Fruit fly (Drosophila melanogaster) whole organism, embryonic: Measurements from ENCODE around the gene Kpc1.

Experiments used
- Abd-B ChIP-seq: fragments of 200-800 bp; sonication (Bioruptor generic); optimal IDR thresholded peaks from 2 replicates; lab custom pipeline; 2018; ENCODE audit warnings: missing biosample characterization, mild to moderate bottlenecking, missing genetic modification characterization, moderate library complexity
- CG10462 ChIP-seq: fragments of 200-800 bp; sonication (Bioruptor generic); optimal IDR thresholded peaks from 2 replicates; lab custom pipeline; 2016; ENCODE audit warnings: missing biosample characterization, missing genetic modification characterization
- CG11093 ChIP-seq: fragments of 200-800 bp; sonication (Bioruptor generic); IDR thresholded peaks from 3 replicates; pipeline ENCODE4 v1.3.6; 2022; ENCODE audit warnings: missing biosample characterization, missing genetic modification characterization
- CG12659 ChIP-seq: fragments of 200-800 bp; sonication (Bioruptor generic); optimal IDR thresholded peaks from 3 replicates; lab custom pipeline; 2017; ENCODE audit warnings: mild to moderate bottlenecking, missing biosample characterization, missing genetic modification reagents, missing genetic modification characterization
- CG13624 ChIP-seq: fragments of 200-800 bp; sonication (Bioruptor generic); optimal IDR thresholded peaks from 2 replicates; lab custom pipeline; 2016; ENCODE audit warnings: missing biosample characterization, missing genetic modification characterization
- CG14860 ChIP-seq: fragments of 200-800 bp; sonication (Bioruptor generic); IDR thresholded peaks from 3 replicates; pipeline ENCODE4 v1.3.6; 2022; ENCODE audit warnings: missing biosample characterization, missing genetic modification characterization; ENCODE audit not compliant: partially characterized antibody
- CG15011 ChIP-seq: fragments of 200-800 bp; sonication (Bioruptor generic); optimal IDR thresholded peaks from 3 replicates; lab custom pipeline; 2018; ENCODE audit warnings: missing biosample characterization, mild to moderate bottlenecking, missing genetic modification characterization
- CG1529 ChIP-seq: fragments of 200-800 bp; sonication (Bioruptor generic); optimal IDR thresholded peaks from 3 replicates; lab custom pipeline; 2018; ENCODE audit warnings: missing biosample characterization, missing genetic modification characterization
- CG15514 ChIP-seq: fragments of 200-800 bp; sonication (Bioruptor generic); optimal IDR thresholded peaks from 3 replicates; lab custom pipeline; 2017; ENCODE audit warnings: missing biosample characterization, missing genetic modification characterization, mild to moderate bottlenecking, moderate library complexity, missing genetic modification reagents
- CG1602 ChIP-seq: fragments of 200-800 bp; sonication (Bioruptor generic); optimal IDR thresholded peaks from 3 replicates; lab custom pipeline; 2016; ENCODE audit warnings: missing biosample characterization, missing genetic modification characterization
- CG17186 ChIP-seq: fragments of 200-800 bp; sonication (Bioruptor generic); optimal IDR thresholded peaks from 3 replicates; lab custom pipeline; 2017; ENCODE audit warnings: missing biosample characterization, missing genetic modification reagents, missing genetic modification characterization
- CG17612 ChIP-seq: fragments of 200-800 bp; sonication (Bioruptor generic); IDR thresholded peaks from 2 replicates; pipeline ENCODE4 v1.3.6; 2022; ENCODE audit warnings: missing biosample characterization, missing genetic modification characterization
- CG2199 ChIP-seq: fragments of 200-800 bp; sonication (Bioruptor generic); IDR thresholded peaks from 3 replicates; pipeline ENCODE4 v1.3.6; 2022; ENCODE audit warnings: missing biosample characterization, missing genetic modification characterization
- CG2678 ChIP-seq: fragments of 200-800 bp; sonication (Bioruptor generic); optimal IDR thresholded peaks from 3 replicates; lab custom pipeline; 2019; ENCODE audit warnings: missing biosample characterization, mild to moderate bottlenecking, missing genetic modification characterization, moderate library complexity
- CG3163 ChIP-seq: fragments of 200-800 bp; sonication (Bioruptor generic); optimal IDR thresholded peaks from 3 replicates; lab custom pipeline; 2016; ENCODE audit warnings: missing biosample characterization, missing genetic modification characterization
- CG4424 ChIP-seq: fragments of 200-800 bp; sonication (Bioruptor generic); optimal IDR thresholded peaks from 3 replicates; lab custom pipeline; 2016; ENCODE audit warnings: missing biosample characterization, missing genetic modification characterization
- Dfd ChIP-seq, 2 experiments: fragments of >200 bp; optimal IDR thresholded peaks; 2 replicates each; lab custom pipeline; 2017; ENCODE audit warnings: missing biosample characterization in 2 of 2, missing genetic modification characterization in 2 of 2
- Doc2 ChIP-seq: fragments of 200-800 bp; sonication (Bioruptor generic); IDR thresholded peaks from 2 replicates; pipeline ENCODE4 v1.3.6; 2022; ENCODE audit warnings: missing biosample characterization, missing genetic modification characterization
- Fer1 ChIP-seq: fragments of 200-800 bp; sonication (Bioruptor generic); optimal IDR thresholded peaks from 2 replicates; lab custom pipeline; 2017; ENCODE audit warnings: missing biosample characterization, mild to moderate bottlenecking, missing genetic modification characterization
- Gsc ChIP-seq: fragments of 200-800 bp; sonication (Bioruptor generic); IDR thresholded peaks from 2 replicates; pipeline ENCODE4 v1.3.6; 2022; ENCODE audit warnings: missing biosample characterization, missing genetic modification characterization
- HHEX ChIP-seq: fragments of 200-800 bp; sonication (Bioruptor generic); optimal IDR thresholded peaks from 3 replicates; lab custom pipeline; 2017; ENCODE audit warnings: missing biosample characterization, mild to moderate bottlenecking, missing genetic modification characterization, missing genetic modification reagents
- Hey ChIP-seq: fragments of 200-800 bp; sonication (Bioruptor generic); optimal IDR thresholded peaks from 3 replicates; lab custom pipeline; 2018; ENCODE audit warnings: missing biosample characterization, mild to moderate bottlenecking, missing genetic modification characterization
- HmgD ChIP-seq: fragments of 200-800 bp; sonication (Bioruptor generic); optimal IDR thresholded peaks from 3 replicates; lab custom pipeline; 2016; ENCODE audit warnings: missing biosample characterization, missing genetic modification characterization
- Hr51 ChIP-seq, 2 experiments: fragments of 200-800 bp; sonication (Bioruptor generic); optimal IDR thresholded peaks; 2 replicates in 1 of 2; 3 replicates in 1 of 2; lab custom pipeline; 2016 to 2018; ENCODE audit warnings: missing biosample characterization in 2 of 2, missing genetic modification characterization in 2 of 2, mild to moderate bottlenecking in 1 of 2, moderate library complexity in 1 of 2
- Oaz ChIP-seq: fragments of 200-800 bp; sonication (Bioruptor generic); IDR thresholded peaks from 2 replicates; pipeline ENCODE4 v1.3.6; 2022; ENCODE audit warnings: missing biosample characterization, missing genetic modification characterization
- Rx ChIP-seq: fragments of 200-800 bp; sonication (Bioruptor generic); IDR thresholded peaks from 2 replicates; pipeline ENCODE4 v1.3.6; 2022; ENCODE audit warnings: missing biosample characterization, missing genetic modification characterization
- Scr ChIP-seq: fragments of 200-800 bp; sonication (Bioruptor generic); IDR thresholded peaks from 2 replicates; pipeline ENCODE4 v1.3.6; 2022; ENCODE audit warnings: missing biosample characterization, missing genetic modification characterization; ENCODE audit not compliant: partially characterized antibody
- Spps ChIP-seq: fragments of 200-800 bp; sonication (Bioruptor generic); optimal IDR thresholded peaks from 2 replicates; lab custom pipeline; 2018; ENCODE audit warnings: missing biosample characterization, mild to moderate bottlenecking, missing genetic modification characterization
- Xbp1 ChIP-seq: fragments of 200-800 bp; sonication (Bioruptor generic); optimal IDR thresholded peaks from 3 replicates; lab custom pipeline; 2016; ENCODE audit warnings: missing biosample characterization, mild to moderate bottlenecking, missing genetic modification characterization
- ab ChIP-seq: fragments of 200-800 bp; sonication (Bioruptor generic); optimal IDR thresholded peaks from 2 replicates; lab custom pipeline; 2016; ENCODE audit warnings: missing biosample characterization, missing genetic modification characterization
- ara ChIP-seq: fragments of 200-800 bp; sonication (Bioruptor generic); IDR thresholded peaks from 2 replicates; pipeline ENCODE4 v1.3.6; 2022; ENCODE audit warnings: missing biosample characterization, missing genetic modification characterization
- cad ChIP-seq: fragments of >200 bp; optimal IDR thresholded peaks from 2 replicates; lab custom pipeline; 2017; ENCODE audit warnings: missing biosample characterization, missing genetic modification characterization
- cato ChIP-seq: fragments of 200-800 bp; sonication (Bioruptor generic); optimal IDR thresholded peaks from 2 replicates; lab custom pipeline; 2016; ENCODE audit warnings: missing biosample characterization, missing genetic modification characterization, borderline replicate concordance
- cwo ChIP-seq: fragments of 200-800 bp; sonication (Bioruptor generic); optimal IDR thresholded peaks from 3 replicates; lab custom pipeline; 2017; ENCODE audit warnings: missing biosample characterization, missing genetic modification characterization, mild to moderate bottlenecking, moderate library complexity, missing genetic modification reagents
- fu2 ChIP-seq: fragments of 200-800 bp; sonication (Bioruptor generic); optimal IDR thresholded peaks from 2 replicates; lab custom pipeline; 2016; ENCODE audit warnings: missing biosample characterization, missing genetic modification characterization
- grn ChIP-seq: fragments of 200-800 bp; sonication (Bioruptor generic); optimal IDR thresholded peaks from 3 replicates; lab custom pipeline; 2017; ENCODE audit warnings: missing biosample characterization, missing genetic modification characterization
- lab ChIP-seq: fragments of 200-800 bp; sonication (Bioruptor generic); optimal IDR thresholded peaks from 3 replicates; lab custom pipeline; 2017; ENCODE audit warnings: missing biosample characterization, missing genetic modification characterization, mild to moderate bottlenecking, moderate library complexity, missing genetic modification reagents
- lola ChIP-seq, 3 experiments: fragments of >200 bp in 2 of 3; fragments of 200-800 bp in 1 of 3; sonication (Bioruptor generic) in 1 of 3; optimal IDR thresholded peaks; 2 replicates each; lab custom pipeline; 2017 to 2019; ENCODE audit warnings: missing biosample characterization in 3 of 3, missing genetic modification characterization in 3 of 3, mild to moderate bottlenecking in 1 of 3, moderate library complexity in 1 of 3
- p53 ChIP-seq: fragments of 200-800 bp; sonication (Bioruptor generic); optimal IDR thresholded peaks from 2 replicates; lab custom pipeline; 2016; ENCODE audit warnings: missing biosample characterization, missing genetic modification characterization
- pzg ChIP-seq: fragments of 200-800 bp; sonication (Bioruptor generic); optimal IDR thresholded peaks from 3 replicates; lab custom pipeline; 2018; ENCODE audit warnings: missing biosample characterization, mild to moderate bottlenecking, missing genetic modification characterization, moderate library complexity
- salm ChIP-seq: fragments of 200-800 bp; sonication (Bioruptor generic); optimal IDR thresholded peaks from 2 replicates; lab custom pipeline; 2018; ENCODE audit warnings: missing biosample characterization, mild to moderate bottlenecking, missing genetic modification characterization
- sens ChIP-seq: fragments of 200-800 bp; sonication (Bioruptor generic); peaks from one replicate; lab custom pipeline; 2016; ENCODE audit warnings: missing biosample characterization, missing genetic modification characterization
- sens-2 ChIP-seq: fragments of 200-800 bp; sonication (Bioruptor generic); IDR thresholded peaks from 2 replicates; pipeline ENCODE4 v1.3.6; 2022; ENCODE audit warnings: missing biosample characterization, missing genetic modification characterization
- slbo ChIP-seq: fragments of 200-800 bp; sonication (Bioruptor generic); IDR thresholded peaks from 2 replicates; pipeline ENCODE4 v1.3.6; 2022; ENCODE audit warnings: missing biosample characterization, missing genetic modification characterization
- stc ChIP-seq: fragments of 200-800 bp; sonication (Bioruptor generic); IDR thresholded peaks from 2 replicates; pipeline ENCODE4 v1.3.6; 2022; ENCODE audit warnings: missing biosample characterization, missing genetic modification characterization
- unpg ChIP-seq: fragments of 200-800 bp; sonication (Bioruptor generic); optimal IDR thresholded peaks from 3 replicates; lab custom pipeline; 2018; ENCODE audit warnings: missing biosample characterization, mild to moderate bottlenecking, missing genetic modification characterization, moderate library complexity
- z ChIP-seq: fragments of 200-800 bp; sonication (Bioruptor generic); IDR thresholded peaks from 3 replicates; pipeline ENCODE4 v1.3.6; 2022; ENCODE audit warnings: missing biosample characterization, missing genetic modification characterization
- zf30C ChIP-seq: fragments of 200-800 bp; sonication (Bioruptor generic); optimal IDR thresholded peaks from 3 replicates; lab custom pipeline; 2018; ENCODE audit warnings: missing biosample characterization, mild to moderate bottlenecking, missing genetic modification characterization

Gene Kpc1

dm6 chr3R:15196134-15197034 is at the start of gene Kpc1, which contains the start of gene CG42542 (continued):
- TF ChIP-seq CG14860 (GFP tag; lab: Robert Waterston, UW) (peak; percentile 88), CG15514 (GFP tag; lab: Kevin White, UChicago) (peak; percentile 81), CG11093 (no peak), CG1602 (GFP tag; lab: Kevin White, UChicago) (peak; percentile 79), CG15011 (GFP tag; lab: Kevin White, UChicago) (peak; percentile 20), grn (GFP tag; lab: Kevin White, UChicago) (no peak), Hey (tag; lab: Kevin White, UChicago) (no peak), CG12659 (GFP tag; lab: Kevin White, UChicago) (peak; percentile 80), CG1529 (GFP tag; lab: Kevin White, UChicago) (no peak), Fer1 (no peak), CG2678 (peak; percentile 3), CG10462 (GFP tag; lab: Kevin White, UChicago) (peak; percentile 86), CG4424 (peak; percentile 59), lola (GFP tag; optimal IDR thresholded peaks at IDR 0.05; lab: Kevin White, UChicago) (peak in 1 of 3 experiments; percentile 81), Abd-B (GFP tag; lab: Kevin White, UChicago) (no peak), cad (GFP tag; lab: Kevin White, UChicago) (no peak), lab (GFP tag; lab: Kevin White, UChicago) (peak; percentile 82), z (GFP tag; lab: Robert Waterston, UW) (no peak), Gsc (no peak), HmgD (GFP tag; lab: Kevin White, UChicago) (peak; percentile 73), HHEX (GFP tag; lab: Kevin White, UChicago) (peak; percentile 6), stc (GFP tag; lab: Robert Waterston, UW) (no peak), cato (GFP tag; lab: Kevin White, UChicago) (peak; percentile 74), unpg (GFP tag; lab: Kevin White, UChicago) (no peak), ab (peak; percentile 78), sens-2 (GFP tag; lab: Robert Waterston, UW) (no peak; the same call in 1 of the 2 replicates), Rx (GFP tag; lab: Robert Waterston, UW) (peak; percentile 47; the same call in 1 of the 2 replicates), CG2199 (GFP tag; lab: Robert Waterston, UW) (0 out of 3 replicates have a peak, but pooled peaks have one; percentile 47), zf30C (GFP tag; lab: Kevin White, UChicago) (no peak), Oaz (GFP tag; lab: Robert Waterston, UW) (no peak), slbo (peak; percentile 81), pzg (GFP tag; lab: Kevin White, UChicago) (peak; percentile 93), cwo (GFP tag; lab: Kevin White, UChicago) (peak; percentile 58), CG13624 (GFP tag; lab: Kevin White, UChicago) (peak; percentile 78), CG17186 (GFP tag; lab: Kevin White, UChicago) (peak; percentile 20), CG17612 (GFP tag; lab: Robert Waterston, UW) (no peak), sens (GFP tag; lab: Kevin White, UChicago) (peak; percentile 93), Spps (tag; lab: Kevin White, UChicago) (no peak), salm (tag; lab: Kevin White, UChicago) (no peak), CG3163 (GFP tag; lab: Kevin White, UChicago) (peak; percentile 54), Doc2 (no peak), Hr51 (GFP tag; optimal IDR thresholded peaks at IDR 0.05; lab: Kevin White, UChicago) (peak in 1 of 2 experiments; percentile 74), ara (peak; percentile 58; the same call in 1 of the 2 replicates), Scr (peak; percentile 95), p53 (GFP tag; lab: Kevin White, UChicago) (no peak), Dfd (GFP tag; optimal IDR thresholded peaks at IDR 0.05; lab: Kevin White, UChicago) (no peak), Xbp1 (GFP tag; lab: Kevin White, UChicago) (peak; percentile 79), fu2 (GFP tag; lab: Kevin White, UChicago) (peak; percentile 50)
